Fruit fly (Drosophila melanogaster) whole organism, adult: ENCODE measurements around the gene obst-G.

Experiments used
- CG11617 ChIP-seq: fragments of 200-800 bp; sonication (Bioruptor generic); optimal IDR thresholded peaks from 2 replicates; lab custom pipeline; 2017; ENCODE audit warnings: mild to moderate bottlenecking, missing biosample characterization, missing genetic modification reagents, missing genetic modification characterization
- CG33017 ChIP-seq: fragments of 200-800 bp; sonication (Bioruptor generic); optimal IDR thresholded peaks from 2 replicates; lab custom pipeline; 2018; ENCODE audit warnings: missing biosample characterization, mild to moderate bottlenecking, missing genetic modification characterization, moderate library complexity
- CG7101 ChIP-seq: fragments of 200-800 bp; sonication (Bioruptor generic); optimal IDR thresholded peaks from 2 replicates; lab custom pipeline; 2018; ENCODE audit warnings: missing biosample characterization, mild to moderate bottlenecking, missing genetic modification characterization, moderate library complexity
- Clk ChIP-seq: fragments of 200-800 bp; sonication (Bioruptor generic); optimal IDR thresholded peaks from 2 replicates; lab custom pipeline; 2017; ENCODE audit warnings: missing biosample characterization, missing genetic modification characterization
- Crg-1 ChIP-seq: fragments of 200-800 bp; sonication (Bioruptor generic); optimal IDR thresholded peaks from 2 replicates; lab custom pipeline; 2016; ENCODE audit warnings: missing biosample characterization, missing genetic modification characterization
- Mnt ChIP-seq: fragments of 200-800 bp; sonication (Bioruptor generic); optimal IDR thresholded peaks from 2 replicates; lab custom pipeline; 2016; ENCODE audit warnings: missing biosample characterization, mild to moderate bottlenecking, missing genetic modification characterization
- bab1 ChIP-seq: fragments of 200-800 bp; sonication (Bioruptor generic); optimal IDR thresholded peaks from 3 replicates; lab custom pipeline; 2019; ENCODE audit warnings: missing biosample characterization, mild to moderate bottlenecking, missing genetic modification characterization, moderate library complexity
- cic ChIP-seq: fragments of 200-800 bp; sonication (Bioruptor generic); optimal IDR thresholded peaks from 2 replicates; lab custom pipeline; 2017; ENCODE audit warnings: missing biosample characterization, mild to moderate bottlenecking, missing genetic modification characterization, moderate library complexity
- kay ChIP-seq: fragments of 200-800 bp; sonication (Bioruptor generic); peaks from one replicate; lab custom pipeline; 2016; ENCODE audit warnings: missing biosample characterization, missing genetic modification characterization, borderline replicate concordance
- ovo ChIP-seq: fragments of 200-800 bp; sonication (Bioruptor generic); optimal IDR thresholded peaks from 2 replicates; lab custom pipeline; 2016; ENCODE audit warnings: missing biosample characterization, missing genetic modification characterization
- pad ChIP-seq: fragments of 200-800 bp; sonication (Bioruptor generic); optimal IDR thresholded peaks from 3 replicates; lab custom pipeline; 2017; ENCODE audit warnings: missing biosample characterization, missing genetic modification characterization, mild to moderate bottlenecking, moderate library complexity, missing genetic modification reagents
- tj ChIP-seq: fragments of 200-800 bp; sonication (Bioruptor generic); optimal IDR thresholded peaks from 3 replicates; lab custom pipeline; 2017; ENCODE audit warnings: missing biosample characterization, mild to moderate bottlenecking, missing genetic modification characterization, moderate library complexity
- toe ChIP-seq: fragments of 200-800 bp; sonication (Bioruptor generic); optimal IDR thresholded peaks from 2 replicates; lab custom pipeline; 2016; ENCODE audit warnings: missing biosample characterization, missing genetic modification characterization

DNA sequence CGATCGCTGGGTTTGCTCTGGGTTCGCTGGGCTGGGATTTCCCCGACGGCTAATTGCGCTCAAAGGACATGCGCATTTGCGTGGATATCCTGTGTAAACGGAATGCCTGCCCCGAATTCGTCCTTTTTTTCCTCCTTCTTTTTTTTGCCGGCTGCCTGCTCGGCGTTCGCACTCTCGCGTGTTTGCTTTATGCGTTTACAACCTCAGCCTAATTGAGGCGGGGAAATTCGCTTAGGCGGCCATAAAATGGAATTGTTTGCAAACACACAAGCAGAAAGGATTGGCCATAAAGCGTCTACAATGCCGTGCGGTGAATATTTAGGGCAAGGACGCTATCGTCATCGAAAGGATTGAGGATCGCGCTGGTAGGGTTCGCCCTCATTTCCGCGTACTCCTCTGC is 27.7 kb downstream of the obst-G start:
- TF ChIP-seq ovo: no peak
- no peak for TF ChIP-seq CG11617 (GFP tag; lab: Kevin White, UChicago)
- no peak for TF ChIP-seq cic (GFP tag; lab: Kevin White, UChicago)
- TF ChIP-seq tj (GFP tag; lab: Kevin White, UChicago): no peak
- no peak for TF ChIP-seq bab1 (GFP tag; lab: Kevin White, UChicago)
- no peak for TF ChIP-seq CG7101 (tag; lab: Kevin White, UChicago)
- TF ChIP-seq Crg-1 (GFP tag; lab: Kevin White, UChicago): no peak
- no peak for TF ChIP-seq CG33017 (tag; lab: Kevin White, UChicago)
- no peak for TF ChIP-seq toe (GFP tag; lab: Kevin White, UChicago)
- TF ChIP-seq Clk (GFP tag; lab: Kevin White, UChicago): no peak
- no peak for TF ChIP-seq kay
- no peak for TF ChIP-seq Mnt (GFP tag; lab: Kevin White, UChicago)
- TF ChIP-seq pad (GFP tag; lab: Kevin White, UChicago): no peak
